Worm (Caenorhabditis elegans) whole organism, L4 larva: Measurements from ENCODE around the gene rps-25.
A peak's percentile ranks its signal among the peaks of the same experiment; 100 is the strongest.

ENCODE experiments used
- F26F4.8 ChIP-seq: fragments of 200-800 bp; sonication (Bioruptor generic); conservative IDR thresholded peaks from 2 replicates; pipeline ENCODE4 v1.3.6; 2022; ENCODE audit warnings: missing genetic modification characterization, missing compliant biosample characterization
- F37D6.2 ChIP-seq: sonication (generic microtip); optimal IDR thresholded peaks from 2 replicates; lab custom pipeline; 2016; ENCODE audit warnings: mild to moderate bottlenecking, missing genetic modification characterization, missing compliant biosample characterization
- T26A8.4 ChIP-seq: fragments of 200-800 bp; sonication (Bioruptor generic); IDR thresholded peaks from 2 replicates; pipeline ENCODE4 v1.3.6; 2022; ENCODE audit warnings: missing genetic modification characterization, missing compliant biosample characterization
- Y48G9A.11 ChIP-seq: fragments of 200-800 bp; sonication (Bioruptor generic); IDR thresholded peaks from 2 replicates; pipeline ENCODE4 v1.3.6; 2022; ENCODE audit warnings: missing genetic modification reagents, missing genetic modification characterization, missing compliant biosample characterization
- aha-1 ChIP-seq: fragments of 150-350 bp; peaks from one replicate; lab custom pipeline; 2014; ENCODE audit warnings: missing biosample characterization, missing genetic modification characterization
- arid-1 ChIP-seq: fragments of 200-800 bp; sonication (Bioruptor generic); conservative IDR thresholded peaks from 2 replicates; pipeline ENCODE4 v1.3.6; 2022; ENCODE audit warnings: missing genetic modification reagents, missing genetic modification characterization, missing compliant biosample characterization
- ceh-20 ChIP-seq: fragments of 200-800 bp; sonication (Bioruptor generic); IDR thresholded peaks from 2 replicates; pipeline ENCODE4 v1.3.6; 2022; ENCODE audit warnings: missing genetic modification reagents, missing genetic modification characterization, missing compliant biosample characterization
- ceh-62 ChIP-seq: sonication (generic microtip); optimal IDR thresholded peaks from 2 replicates; lab custom pipeline; 2017; ENCODE audit warnings: missing biosample characterization, missing genetic modification characterization
- ctbp-1 ChIP-seq: fragments of 200-800 bp; sonication (Bioruptor generic); IDR thresholded peaks from 2 replicates; pipeline ENCODE4 v1.3.6; 2022; ENCODE audit warnings: missing genetic modification reagents, missing genetic modification characterization, missing compliant biosample characterization
- daf-12 ChIP-seq: fragments of 150-350 bp; optimal IDR thresholded peaks from 2 replicates; lab custom pipeline; 2014; ENCODE audit warnings: missing biosample characterization, missing genetic modification reagents, missing genetic modification characterization
- daf-16 ChIP-seq, 3 experiments: sonication (generic microtip); optimal IDR thresholded peaks; 2 replicates each; lab custom pipeline; 2016 to 2017; ENCODE audit warnings: missing genetic modification characterization in 3 of 3, missing genetic modification reagents in 3 of 3, mild to moderate bottlenecking in 2 of 3, missing compliant biosample characterization in 2 of 3, missing biosample characterization in 1 of 3, moderate library complexity in 1 of 3
- dmd-6 ChIP-seq: fragments of 200-800 bp; sonication (Bioruptor generic); IDR thresholded peaks from 2 replicates; pipeline ENCODE4 v1.3.6; 2022; ENCODE audit warnings: missing genetic modification reagents, missing genetic modification characterization, missing compliant biosample characterization
- dmd-8 ChIP-seq: fragments of 200-800 bp; sonication (Bioruptor generic); IDR thresholded peaks from 2 replicates; pipeline ENCODE4 v1.3.6; 2022; ENCODE audit warnings: missing genetic modification characterization, missing compliant biosample characterization
- fkh-10 ChIP-seq: fragments of 150-350 bp; optimal IDR thresholded peaks from 2 replicates; lab custom pipeline; 2014; ENCODE audit warnings: missing biosample characterization, missing genetic modification reagents, missing genetic modification characterization
- gei-8 ChIP-seq: fragments of 200-800 bp; sonication (Bioruptor generic); optimal IDR thresholded peaks from 2 replicates; lab custom pipeline; 2018; ENCODE audit warnings: mild to moderate bottlenecking, missing genetic modification characterization, missing compliant biosample characterization
- hlh-11 ChIP-seq: fragments of 200-800 bp; sonication (Bioruptor generic); optimal IDR thresholded peaks from 2 replicates; lab custom pipeline; 2018; ENCODE audit warnings: mild to moderate bottlenecking, missing genetic modification characterization, missing compliant biosample characterization
- hmg-1.1 ChIP-seq: fragments of 200-800 bp; sonication (Bioruptor generic); IDR thresholded peaks from 2 replicates; pipeline ENCODE4 v1.3.6; 2022; ENCODE audit warnings: missing genetic modification reagents, missing genetic modification characterization, missing compliant biosample characterization
- lin-13 ChIP-seq: fragments of 150-350 bp; optimal IDR thresholded peaks from 2 replicates; lab custom pipeline; 2014; ENCODE audit warnings: missing biosample characterization, missing genetic modification reagents, missing genetic modification characterization
- lin-29 ChIP-seq: fragments of 200-800 bp; sonication (Bioruptor generic); IDR thresholded peaks from 2 replicates; pipeline ENCODE4 v1.3.6; 2022; ENCODE audit warnings: missing genetic modification reagents, missing genetic modification characterization, missing compliant biosample characterization
- lin-39 ChIP-seq: fragments of 150-350 bp; optimal IDR thresholded peaks from 2 replicates; lab custom pipeline; 2014; ENCODE audit warnings: missing biosample characterization, missing genetic modification reagents, missing genetic modification characterization
- lsy-2 ChIP-seq, 2 experiments: fragments of 150-350 bp in 1 of 2; sonication (generic microtip) in 1 of 2; optimal IDR thresholded peaks; 2 replicates each; lab custom pipeline; 2014 to 2017; ENCODE audit warnings: missing biosample characterization in 2 of 2, missing genetic modification characterization in 2 of 2
- mdl-1 ChIP-seq, 2 experiments: fragments of 150-350 bp in 1 of 2; sonication (generic microtip) in 1 of 2; optimal IDR thresholded peaks; 2 replicates each; lab custom pipeline; 2014 to 2017; ENCODE audit warnings: missing biosample characterization in 2 of 2, missing genetic modification characterization in 2 of 2
- mep-1 ChIP-seq: fragments of 150-350 bp; sonication (generic microtip); optimal IDR thresholded peaks from 3 replicates; lab custom pipeline; 2014; ENCODE audit warnings: missing biosample characterization, missing genetic modification characterization
- mes-2 ChIP-seq: sonication (generic microtip); optimal IDR thresholded peaks from 2 replicates; lab custom pipeline; 2016; ENCODE audit warnings: missing genotype, mild to moderate bottlenecking, missing genetic modification characterization, missing compliant biosample characterization; ENCODE audit not compliant: poor library complexity, severe bottlenecking
- mxl-3 ChIP-seq: fragments of 200-800 bp; sonication (Bioruptor generic); optimal IDR thresholded peaks from 2 replicates; lab custom pipeline; 2018; ENCODE audit warnings: mild to moderate bottlenecking, missing genetic modification characterization, missing compliant biosample characterization
- nhr-102 ChIP-seq: sonication (generic microtip); optimal IDR thresholded peaks from 2 replicates; lab custom pipeline; 2016; ENCODE audit warnings: mild to moderate bottlenecking, missing genetic modification characterization, moderate library complexity, missing compliant biosample characterization
- nhr-237 ChIP-seq: sonication (generic microtip); optimal IDR thresholded peaks from 2 replicates; lab custom pipeline; 2017; ENCODE audit warnings: missing biosample characterization, missing genetic modification characterization
- nhr-42 ChIP-seq: fragments of 200-800 bp; sonication (Bioruptor generic); IDR thresholded peaks from 2 replicates; pipeline ENCODE4 v1.3.6; 2022; ENCODE audit warnings: missing genetic modification characterization, missing compliant biosample characterization
- nhr-48 ChIP-seq: sonication (generic microtip); optimal IDR thresholded peaks from 2 replicates; lab custom pipeline; 2016; ENCODE audit warnings: mild to moderate bottlenecking, missing genetic modification characterization, missing compliant biosample characterization
- nhr-77 ChIP-seq: fragments of 150-350 bp; optimal IDR thresholded peaks from 2 replicates; lab custom pipeline; 2014; ENCODE audit warnings: missing biosample characterization, missing genetic modification characterization
- php-3 ChIP-seq: fragments of 200-800 bp; sonication (Bioruptor generic); IDR thresholded peaks from 2 replicates; pipeline ENCODE4 v1.3.6; 2022; ENCODE audit warnings: missing genetic modification reagents, missing genetic modification characterization, missing compliant biosample characterization
- rbr-2 ChIP-seq: sonication (generic microtip); optimal IDR thresholded peaks from 2 replicates; lab custom pipeline; 2016; ENCODE audit warnings: missing genotype, missing genetic modification characterization, missing compliant biosample characterization
- saeg-2 ChIP-seq: fragments of 200-800 bp; sonication (Bioruptor generic); IDR thresholded peaks from 2 replicates; pipeline ENCODE4 v1.3.6; 2022; ENCODE audit warnings: missing genetic modification reagents, missing genetic modification characterization, missing compliant biosample characterization
- set-16 ChIP-seq: fragments of 200-800 bp; sonication (Bioruptor generic); IDR thresholded peaks from 2 replicates; pipeline ENCODE4 v1.3.6; 2022; ENCODE audit warnings: missing genetic modification reagents, missing genetic modification characterization, missing compliant biosample characterization
- snpc-1.2 ChIP-seq: fragments of 200-800 bp; sonication (Bioruptor generic); IDR thresholded peaks from 2 replicates; pipeline ENCODE4 v1.3.6; 2022; ENCODE audit warnings: missing genetic modification reagents, missing genetic modification characterization, missing compliant biosample characterization
- snpc-4 ChIP-seq: fragments of 150-350 bp; optimal IDR thresholded peaks from 2 replicates; lab custom pipeline; 2014; ENCODE audit warnings: missing biosample characterization, missing genetic modification characterization
- spr-3 ChIP-seq: fragments of 200-800 bp; sonication (Bioruptor generic); optimal IDR thresholded peaks from 2 replicates; lab custom pipeline; 2018; ENCODE audit warnings: mild to moderate bottlenecking, missing genetic modification characterization, missing compliant biosample characterization
- unc-62 ChIP-seq, 3 experiments: fragments of 150-350 bp in 1 of 3; sonication (generic microtip); optimal IDR thresholded peaks in 2 of 3; peaks in 1 of 3; 1 replicate in 1 of 3; 2 replicates in 2 of 3; lab custom pipeline; 2014 to 2017; ENCODE audit warnings: missing biosample characterization in 3 of 3, missing genetic modification characterization in 3 of 3, missing genetic modification reagents in 3 of 3, missing genotype in 1 of 3
- vab-7 ChIP-seq: fragments of 200-800 bp; sonication (Bioruptor generic); IDR thresholded peaks from 2 replicates; pipeline ENCODE4 v1.3.6; 2022; ENCODE audit warnings: missing genetic modification reagents, missing genetic modification characterization, missing compliant biosample characterization
- zip-2 ChIP-seq: fragments of 150-350 bp; optimal IDR thresholded peaks from 2 replicates; lab custom pipeline; 2014; ENCODE audit warnings: missing biosample characterization, missing genetic modification characterization
- ztf-11 ChIP-seq: fragments of 150-350 bp; optimal IDR thresholded peaks from 2 replicates; lab custom pipeline; 2014; ENCODE audit warnings: missing biosample characterization, missing genetic modification characterization
- ztf-7 ChIP-seq: fragments of 150-350 bp; optimal IDR thresholded peaks from 2 replicates; lab custom pipeline; 2014; ENCODE audit warnings: missing biosample characterization, missing genetic modification characterization

rps-25 gene

DNA sequence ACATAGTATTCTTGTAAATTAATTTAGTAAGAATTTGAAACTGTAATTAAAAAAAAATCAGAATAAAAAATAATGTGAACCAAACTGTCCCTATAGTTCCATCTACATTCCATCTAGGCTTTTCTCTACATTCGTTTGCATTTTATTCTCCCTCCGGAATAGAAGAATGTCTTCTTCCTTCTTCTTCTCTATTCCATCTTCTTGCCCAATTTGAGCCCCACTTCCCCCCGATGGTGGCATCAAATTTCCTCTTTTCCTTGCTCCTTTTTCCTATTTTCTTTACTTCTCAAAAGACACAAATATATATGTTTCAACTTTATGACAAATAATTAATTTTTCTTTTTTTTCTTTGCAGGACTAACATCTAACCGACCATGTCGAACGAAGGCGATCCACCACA is 27.8 kb upstream of the rps-25 start, which contains the start of gene unc-44:
Gene unc-44, plus strand, starts transcription at position 356 of the 400 bp plus-strand sequence.
- TF ChIP-seq lin-13 (GFP tag; lab: Kevin White, UChicago) (no peak), unc-62 (GFP tag; optimal IDR thresholded peaks at IDR 0.05 in 1 of 2; lab: Kevin White, UChicago) (peak in 1 of 2 experiments; percentile 65), unc-62 (tag; optimal IDR thresholded peaks at IDR 0.05; lab: Kevin White, UChicago) (no peak)

DNA sequence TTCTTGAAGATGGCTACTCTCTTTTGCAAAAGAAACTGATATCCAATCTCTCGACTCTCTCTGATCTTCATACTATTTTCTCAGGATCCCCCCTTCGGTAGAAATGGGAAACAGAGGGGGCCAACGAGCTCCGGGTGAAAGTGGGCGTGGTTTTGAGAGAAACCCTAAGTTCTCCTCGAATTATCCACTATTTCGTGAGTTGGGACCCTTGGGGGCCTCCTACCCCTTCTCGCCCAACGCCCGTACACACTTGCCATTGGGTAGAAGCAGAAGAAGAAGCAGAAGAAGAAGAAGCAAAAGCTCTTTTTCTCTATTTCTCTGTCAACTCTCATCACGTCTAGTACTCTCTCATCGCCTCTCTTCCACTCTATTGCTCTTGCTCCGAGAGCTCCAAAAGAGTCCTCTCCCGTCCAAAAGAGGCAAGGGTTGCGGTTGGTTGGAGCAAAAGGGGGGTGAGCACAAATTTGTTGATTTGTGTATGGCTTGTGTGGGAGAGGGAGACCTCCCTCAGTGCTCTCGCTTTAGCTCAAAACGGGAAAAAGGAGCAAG is 26.6 kb upstream of the rps-25 start:
- TF ChIP-seq php-3 (GFP tag; lab: Robert Waterston, UW) (no peak), arid-1 (GFP tag; lab: Robert Waterston, UW) (no peak), saeg-2 (GFP tag; lab: Robert Waterston, UW) (0 out of 2 replicates have a peak, but pooled peaks have one; percentile 13), lin-29 (GFP tag; lab: Robert Waterston, UW) (no peak), ctbp-1 (GFP tag; lab: Robert Waterston, UW) (peak; percentile 26; the same call in 1 of the 2 replicates), hmg-1.1 (peak; percentile 76), unc-62 (GFP tag; optimal IDR thresholded peaks at IDR 0.05 in 1 of 2; lab: Kevin White, UChicago) (peak in 1 of 2 experiments; percentile 94), unc-62 (tag; optimal IDR thresholded peaks at IDR 0.05; lab: Kevin White, UChicago) (no peak), ztf-11 (tag; lab: Kevin White, UChicago) (no peak), snpc-1.2 (GFP tag; lab: Robert Waterston, UW) (peak; percentile 18; the same call in 1 of the 2 replicates), lsy-2 (tag; optimal IDR thresholded peaks at IDR 0.05; lab: Kevin White, UChicago) (peak in 1 of 2 experiments; percentile 54), daf-16 (GFP tag; optimal IDR thresholded peaks at IDR 0.05; lab: Kevin White, UChicago) (peak in 1 of 2 experiments; percentile 50), daf-16 (tag; optimal IDR thresholded peaks at IDR 0.05; lab: Kevin White, UChicago) (no peak), nhr-237 (tag; lab: Kevin White, UChicago) (no peak), F37D6.2 (tag; lab: Kevin White, UChicago) (peak; percentile 36), mxl-3 (peak; percentile 16), vab-7 (GFP tag; lab: Robert Waterston, UW) (0 out of 2 replicates have a peak, but pooled peaks have one; percentile 32), set-16 (GFP tag; lab: Robert Waterston, UW) (peak; percentile 59), fkh-10 (peak; percentile 82), dmd-6 (GFP tag; lab: Robert Waterston, UW) (peak; percentile 6; the same call in 1 of the 2 replicates), mdl-1 (tag; optimal IDR thresholded peaks at IDR 0.05; lab: Kevin White, UChicago) (peak in 1 of 2 experiments; percentile 24), daf-12 (tag; lab: Kevin White, UChicago) (no peak), nhr-48 (peak; percentile 18), lin-39 (tag; lab: Kevin White, UChicago) (peak; percentile 40), hlh-11 (tag; lab: Kevin White, UChicago) (peak; percentile 34), rbr-2 (tag; lab: Kevin White, UChicago) (peak; percentile 63), nhr-102 (tag; lab: Kevin White, UChicago) (no peak), aha-1 (peak; percentile 85), T26A8.4 (GFP tag; lab: Robert Waterston, UW) (0 out of 2 replicates have a peak, but pooled peaks have one; percentile 16), mep-1 (tag; lab: Kevin White, UChicago) (peak; percentile 60), mes-2 (peak; percentile 57), ceh-20 (GFP tag; lab: Robert Waterston, UW) (no peak)

DNA sequence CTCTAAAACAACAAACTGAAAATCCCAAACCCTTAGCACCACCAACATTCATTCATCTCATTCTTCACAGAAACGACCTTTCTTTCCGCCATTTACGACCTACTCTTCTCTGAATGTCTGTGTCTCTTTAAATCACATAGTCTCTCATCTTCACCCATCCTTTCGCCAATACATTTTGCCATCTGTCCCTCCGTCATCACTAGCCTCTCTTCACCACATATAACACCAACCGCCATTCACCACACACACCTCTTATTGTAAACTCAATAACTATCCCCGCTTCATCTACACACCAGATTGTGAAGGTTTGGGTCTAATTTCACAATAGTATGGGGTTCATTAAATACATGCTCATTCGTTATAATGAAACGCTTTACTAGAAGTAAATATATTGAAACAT is 23.1 kb upstream of the rps-25 start:
- TF ChIP-seq fkh-10 = no peak
- peak in 1 of 2 experiments; percentile 62 for TF ChIP-seq unc-62 (GFP tag; optimal IDR thresholded peaks at IDR 0.05 in 1 of 2; lab: Kevin White, UChicago)
- no peak for TF ChIP-seq unc-62 (tag; optimal IDR thresholded peaks at IDR 0.05; lab: Kevin White, UChicago)

DNA sequence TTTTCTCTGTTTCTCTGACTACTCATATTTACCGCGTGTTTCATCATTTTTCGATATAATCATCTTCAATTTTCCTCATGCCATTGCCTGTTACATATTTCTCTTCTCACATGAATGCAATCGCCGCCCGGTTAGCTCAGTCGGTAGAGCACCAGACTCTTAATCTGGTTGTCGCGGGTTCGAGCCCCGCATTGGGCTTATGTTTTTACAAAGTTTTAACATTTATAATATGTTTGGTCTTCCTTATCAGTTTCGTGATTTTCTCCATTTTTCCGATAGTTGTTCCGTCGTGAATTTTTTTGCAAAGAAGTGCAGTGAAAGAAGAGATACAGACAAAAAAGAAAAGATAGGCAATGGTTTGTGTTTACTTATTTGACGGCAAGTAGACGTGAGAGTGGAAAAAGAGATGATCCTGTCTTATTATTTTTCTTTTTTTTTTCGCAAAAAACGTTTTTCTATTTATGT is 19.7 kb upstream of the rps-25 start:
- peak; percentile 88 for TF ChIP-seq ztf-7
- TF ChIP-seq snpc-1.2 (GFP tag; lab: Robert Waterston, UW) = peak; percentile 98
- peak; percentile 74 for TF ChIP-seq gei-8 (GFP tag; lab: Kevin White, UChicago)
- no peak for TF ChIP-seq ceh-62 (tag; lab: Kevin White, UChicago)
- TF ChIP-seq mep-1 (tag; lab: Kevin White, UChicago) = peak; percentile 90
- peak; percentile 80 for TF ChIP-seq spr-3 (GFP tag; lab: Kevin White, UChicago)
- peak; percentile 79 for TF ChIP-seq mes-2
- TF ChIP-seq Y48G9A.11 (GFP tag; lab: Robert Waterston, UW) = peak; percentile 83
- TF ChIP-seq nhr-102 (tag; lab: Kevin White, UChicago) = peak; percentile 87
- no peak; the same call in 1 of the 2 replicates for TF ChIP-seq ctbp-1 (GFP tag; lab: Robert Waterston, UW)
- peak; percentile 2 for TF ChIP-seq snpc-4 (tag; lab: Kevin White, UChicago)
- peak; percentile 84 for TF ChIP-seq T26A8.4 (GFP tag; lab: Robert Waterston, UW)
- peak; percentile 95 for TF ChIP-seq nhr-77 (tag; lab: Kevin White, UChicago)
- peak; percentile 86; the same call in 1 of the 2 replicates for TF ChIP-seq F26F4.8 (GFP tag; lab: Robert Waterston, UW)
- TF ChIP-seq zip-2 (tag; lab: Kevin White, UChicago) = peak; percentile 78
- TF ChIP-seq nhr-42 = peak; percentile 80; the same call in 1 of the 2 replicates
- peak; percentile 91 for TF ChIP-seq dmd-8 (GFP tag; lab: Robert Waterston, UW)
